Worm (Caenorhabditis elegans) whole organism, L3 larva: ENCODE data around the gene elf-1.

ENCODE experiments used
- R02D3.7 ChIP-seq: fragments of 150-350 bp; optimal IDR thresholded peaks from 2 replicates; lab custom pipeline; 2014; ENCODE audit warnings: missing biosample characterization, missing genetic modification characterization
- elt-1 ChIP-seq: fragments of 150-350 bp; optimal IDR thresholded peaks from 2 replicates; lab custom pipeline; 2014; ENCODE audit warnings: missing biosample characterization, missing genetic modification characterization
- fkh-10 ChIP-seq: sonication (generic microtip); optimal IDR thresholded peaks from 2 replicates; lab custom pipeline; 2017; ENCODE audit warnings: missing biosample characterization, missing genetic modification reagents, missing genetic modification characterization
- jun-1 ChIP-seq: fragments of 150-350 bp; optimal IDR thresholded peaks from 2 replicates; lab custom pipeline; 2014; ENCODE audit warnings: missing biosample characterization, missing genetic modification reagents, missing genetic modification characterization
- lin-39 ChIP-seq: fragments of 150-350 bp; optimal IDR thresholded peaks from 2 replicates; lab custom pipeline; 2018; ENCODE audit warnings: missing biosample characterization, missing genetic modification reagents, missing genetic modification characterization
- lsy-12 ChIP-seq: sonication (generic microtip); optimal IDR thresholded peaks from 2 replicates; lab custom pipeline; 2016; ENCODE audit warnings: mild to moderate bottlenecking, missing genetic modification characterization, missing compliant biosample characterization
- nfya-1 ChIP-seq: sonication (generic microtip); optimal IDR thresholded peaks from 2 replicates; lab custom pipeline; 2017; ENCODE audit warnings: missing genetic modification characterization, mild to moderate bottlenecking, missing compliant biosample characterization, antibody characterized with exemption, moderate library complexity; ENCODE audit not compliant: insufficient read depth
- nhr-76 ChIP-seq: fragments of 150-350 bp; sonication (generic microtip); optimal IDR thresholded peaks from 5 replicates; lab custom pipeline; 2014; ENCODE audit warnings: missing biosample characterization, missing genetic modification characterization
- pha-4 ChIP-seq: fragments of 150-350 bp; optimal IDR thresholded peaks from 2 replicates; lab custom pipeline; 2014; ENCODE audit warnings: missing biosample characterization, missing genetic modification reagents, missing genetic modification characterization
- pqm-1 ChIP-seq: fragments of 150-350 bp; optimal IDR thresholded peaks from 2 replicates; lab custom pipeline; 2017; ENCODE audit warnings: missing biosample characterization, missing genetic modification characterization, inconsistent platforms
- unc-62 ChIP-seq: fragments of 150-350 bp; sonication (generic microtip); optimal IDR thresholded peaks from 4 replicates; lab custom pipeline; 2014; ENCODE audit warnings: missing biosample characterization, missing genetic modification reagents, missing genetic modification characterization
- ztf-11 ChIP-seq: fragments of 150-350 bp; optimal IDR thresholded peaks from 2 replicates; lab custom pipeline; 2014; ENCODE audit warnings: missing biosample characterization, missing genetic modification characterization

DNA sequence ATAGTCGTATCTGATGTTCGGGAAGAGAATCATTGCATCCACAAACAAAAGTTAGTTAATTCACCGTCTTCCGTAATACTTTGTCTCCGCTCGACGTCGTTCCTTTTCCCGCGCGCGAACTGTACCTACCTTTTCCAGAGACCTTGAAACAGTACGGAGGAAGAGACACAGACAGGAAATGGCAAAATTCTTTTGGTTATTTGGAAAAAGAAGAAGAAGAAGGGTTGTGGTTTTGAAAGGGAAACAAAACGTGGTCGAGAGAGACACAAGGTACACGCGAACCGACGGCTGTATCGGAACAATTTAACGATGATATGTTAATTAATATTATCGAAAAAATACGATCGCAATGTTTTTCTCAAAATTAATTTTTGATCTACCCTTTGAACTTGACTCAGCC, 61.1 kb downstream of the elf-1 start:
- no peak for TF ChIP-seq unc-62 (GFP tag; lab: Kevin White, UChicago)
- TF ChIP-seq pqm-1 (tag; lab: Kevin White, UChicago) = no peak
- TF ChIP-seq jun-1 (tag; lab: Kevin White, UChicago) = no peak
- no peak for TF ChIP-seq pha-4 (tag; lab: Kevin White, UChicago)
- no peak for TF ChIP-seq elt-1 (tag; lab: Kevin White, UChicago)
- no peak for TF ChIP-seq lsy-12 (tag; lab: Kevin White, UChicago)
- TF ChIP-seq fkh-10 (GFP tag; lab: Kevin White, UChicago) = no peak
- TF ChIP-seq ztf-11 = no peak
- TF ChIP-seq R02D3.7 (tag; lab: Kevin White, UChicago) = no peak
- no peak for TF ChIP-seq nhr-76 (tag; lab: Kevin White, UChicago)
- TF ChIP-seq lin-39 (tag; lab: Kevin White, UChicago) = no peak
- TF ChIP-seq nfya-1 (tag; lab: Kevin White, UChicago) = no peak
